Worm (Caenorhabditis elegans): Measurements from ENCODE around the gene snt-3.

DNA sequence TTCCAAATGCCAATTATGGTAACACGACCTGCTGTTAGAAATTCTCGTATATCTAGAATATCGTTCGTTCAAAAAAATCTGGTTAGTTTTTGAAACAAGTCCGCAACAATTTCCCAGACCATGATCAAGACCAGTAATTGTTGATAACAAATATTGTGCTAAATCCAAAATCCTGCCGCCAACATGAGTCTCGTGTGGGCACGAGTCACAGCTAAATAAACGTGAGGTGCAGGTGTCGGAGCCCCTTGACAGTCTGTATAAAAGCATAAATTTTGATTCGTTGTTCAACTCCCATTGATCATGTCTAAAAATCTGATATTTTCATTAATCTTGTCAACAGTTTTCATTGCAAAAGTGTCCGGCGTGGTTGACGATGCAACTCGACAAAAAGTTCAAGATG, 56.0 kb downstream of the snt-3 start, which contains the start of gene F16B3.2:
- TF ChIP-seq ref-1 (GFP tag; conservative IDR thresholded peaks at IDR 0.05) (no peak), flt-1 (GFP tag; IDR thresholded peaks at IDR 0.05) (no peak), ztf-29 (GFP tag; IDR thresholded peaks at IDR 0.05) (no peak), T22C8.4 (GFP tag; IDR thresholded peaks at IDR 0.05) (no peak), cog-1 (tag; optimal IDR thresholded peaks at IDR 0.05) (no peak), klf-2 (GFP tag; conservative IDR thresholded peaks at IDR 0.05) (no peak)
